Fruit fly (Drosophila melanogaster): ENCODE results near the gene CG1161.

The CG1161 gene

dm6 chr3R:5389034-5389433 lies 34.1 kb downstream of the CG1161 start:
- TF ChIP-seq fru (GFP tag; optimal IDR thresholded peaks at IDR 0.05) = no peak
- TF ChIP-seq CG32264 (GFP tag; optimal IDR thresholded peaks at IDR 0.05) = no peak
- TF ChIP-seq tai (GFP tag; optimal IDR thresholded peaks at IDR 0.05) = no peak
- no peak for TF ChIP-seq CrebA (GFP tag; optimal IDR thresholded peaks at IDR 0.05; ENCODE audit: borderline replicate concordance)

- TF ChIP-seq Mio (GFP tag; optimal IDR thresholded peaks at IDR 0.05) (no peak), CG32264 (GFP tag; optimal IDR thresholded peaks at IDR 0.05) (no peak), Abd-B (GFP tag; optimal IDR thresholded peaks at IDR 0.05) (no peak), dl (GFP tag; optimal IDR thresholded peaks at IDR 0.05; ENCODE audit: insufficient read depth in 1 of 2, partially characterized antibody in 2 of 2) (no peak), woc (GFP tag; optimal IDR thresholded peaks at IDR 0.05) (no peak), Jra (GFP tag; optimal IDR thresholded peaks at IDR 0.05) (no peak), N (GFP tag; optimal IDR thresholded peaks at IDR 0.05) (no peak), GATAd (GFP tag; optimal IDR thresholded peaks at IDR 0.05) (no peak), psq (GFP tag; optimal IDR thresholded peaks at IDR 0.05) (no peak)
These were observed 34.5 kb downstream of the CG1161 start for dm6 chr3R:5389435-5389834.

dm6 chr3R:5390095-5390663 lies 35.3 kb downstream of the CG1161 start:
- TF ChIP-seq woc (GFP tag; optimal IDR thresholded peaks at IDR 0.05) (no peak), brk (GFP tag; optimal IDR thresholded peaks at IDR 0.05) (no peak), sv (GFP tag; optimal IDR thresholded peaks at IDR 0.05) (no peak), CG9705 (GFP tag; optimal IDR thresholded peaks at IDR 0.05) (no peak), Sp1 (GFP tag; optimal IDR thresholded peaks at IDR 0.05) (no peak), ey (GFP tag; optimal IDR thresholded peaks at IDR 0.05) (no peak), dmrt93B (GFP tag; optimal IDR thresholded peaks at IDR 0.05) (no peak), Hr78 (GFP tag; optimal IDR thresholded peaks at IDR 0.05) (no peak), rgr (GFP tag; optimal IDR thresholded peaks at IDR 0.05) (no peak), Abd-B (GFP tag; optimal IDR thresholded peaks at IDR 0.05) (no peak), Hr83 (GFP tag; optimal IDR thresholded peaks at IDR 0.05; ENCODE audit: poor library complexity, severe bottlenecking) (no peak), Jra (GFP tag; optimal IDR thresholded peaks at IDR 0.05) (no peak), Mio (GFP tag; optimal IDR thresholded peaks at IDR 0.05) (no peak)

- peak; percentile 10 for TF ChIP-seq Vsx2 (GFP tag; optimal IDR thresholded peaks at IDR 0.05; ENCODE audit: partially characterized antibody)
- no peak for TF ChIP-seq jim (GFP tag; optimal IDR thresholded peaks at IDR 0.05)
These were observed 37.1 kb downstream of the CG1161 start for dm6 chr3R:5392033-5392432.

- TF ChIP-seq OdsH (GFP tag; optimal IDR thresholded peaks at IDR 0.05) (no peak), Rel (GFP tag; optimal IDR thresholded peaks at IDR 0.05) (no peak), Rel (tag; optimal IDR thresholded peaks at IDR 0.05) (peak; percentile 14), dl (GFP tag; optimal IDR thresholded peaks at IDR 0.05; ENCODE audit: insufficient read depth in 1 of 2, partially characterized antibody in 2 of 2) (peak in 1 of 2 experiments; percentile 1), Dif (GFP tag; optimal IDR thresholded peaks at IDR 0.05; ENCODE audit: partially characterized antibody) (peak; percentile 31), Vsx2 (GFP tag; optimal IDR thresholded peaks at IDR 0.05; ENCODE audit: partially characterized antibody) (peak; percentile 6)
These were observed 37.7 kb downstream of the CG1161 start, which contains the start of gene kkv for dm6 chr3R:5392621-5393020. TSS of gene kkv (minus strand) at chr3R:5392866.

- TF ChIP-seq tai (GFP tag; optimal IDR thresholded peaks at IDR 0.05) (no peak), OdsH (GFP tag; optimal IDR thresholded peaks at IDR 0.05) (peak; percentile 12), CG9705 (GFP tag; optimal IDR thresholded peaks at IDR 0.05) (peak; percentile 12), HLH106 (tag; optimal IDR thresholded peaks at IDR 0.05) (peak; percentile 8), Hr78 (GFP tag; optimal IDR thresholded peaks at IDR 0.05) (no peak), Hnf4 (GFP tag; optimal IDR thresholded peaks at IDR 0.05) (no peak), lola (GFP tag; optimal IDR thresholded peaks at IDR 0.05) (no peak), dl (GFP tag; optimal IDR thresholded peaks at IDR 0.05; ENCODE audit: insufficient read depth in 1 of 2, partially characterized antibody in 2 of 2) (no peak), h (GFP tag; optimal IDR thresholded peaks at IDR 0.05) (peak; percentile 18)
These were observed 39.0 kb downstream of the CG1161 start, which contains the start of gene CG1172 for dm6 chr3R:5393742-5394391. TSS of gene CG1172 (plus strand) at chr3R:5393922.
